Worm (Caenorhabditis elegans) whole organism, young adult: Measurements from ENCODE around the gene C33G8.13.

ENCODE experiments used
- B0035.1 ChIP-seq: sonication (generic microtip); optimal IDR thresholded peaks from 2 replicates; lab custom pipeline; 2016; ENCODE audit warnings: missing genetic modification characterization, mild to moderate bottlenecking, missing compliant biosample characterization, missing genotype, missing genetic modification reagents
- C06A6.2 ChIP-seq: fragments of 200-800 bp; sonication (Bioruptor generic); conservative IDR thresholded peaks from 2 replicates; pipeline ENCODE4 v1.3.6; 2022; ENCODE audit warnings: missing genetic modification characterization, missing compliant biosample characterization
- C17E4.6 ChIP-seq: fragments of 200-800 bp; sonication (Bioruptor generic); IDR thresholded peaks from 2 replicates; pipeline ENCODE4 v1.3.6; 2022; ENCODE audit warnings: missing genetic modification reagents, missing genetic modification characterization, missing compliant biosample characterization
- F22D6.2 ChIP-seq: sonication (generic microtip); optimal IDR thresholded peaks from 2 replicates; lab custom pipeline; 2016; ENCODE audit warnings: mild to moderate bottlenecking, missing genetic modification characterization, missing compliant biosample characterization
- F57A8.1 ChIP-seq: fragments of 200-800 bp; sonication (Bioruptor generic); optimal IDR thresholded peaks from 2 replicates; lab custom pipeline; 2018; ENCODE audit warnings: mild to moderate bottlenecking, missing genetic modification characterization, moderate library complexity, missing compliant biosample characterization
- K11D2.4 ChIP-seq: fragments of 200-800 bp; sonication (Bioruptor generic); IDR thresholded peaks from 2 replicates; pipeline ENCODE4 v1.3.6; 2022; ENCODE audit warnings: missing genetic modification reagents, missing genetic modification characterization, missing compliant biosample characterization
- Y53G8AR.9 ChIP-seq: fragments of 200-800 bp; sonication (Bioruptor generic); conservative IDR thresholded peaks from 2 replicates; pipeline ENCODE4 v1.3.6; 2022; ENCODE audit warnings: missing genetic modification reagents, missing genetic modification characterization, missing compliant biosample characterization
- Y56A3A.18 ChIP-seq: fragments of 200-800 bp; sonication (Bioruptor generic); IDR thresholded peaks from 2 replicates; pipeline ENCODE4 v1.3.6; 2022; ENCODE audit warnings: missing genetic modification reagents, missing genetic modification characterization, missing compliant biosample characterization
- Y79H2A.3 ChIP-seq: fragments of 200-800 bp; sonication (Bioruptor generic); conservative IDR thresholded peaks from 2 replicates; pipeline ENCODE4 v1.3.6; 2022; ENCODE audit warnings: missing genetic modification reagents, missing genetic modification characterization, missing compliant biosample characterization
- akir-1 ChIP-seq: fragments of 200-800 bp; sonication (Bioruptor generic); optimal IDR thresholded peaks from 2 replicates; lab custom pipeline; 2018; ENCODE audit warnings: mild to moderate bottlenecking, missing genetic modification characterization, moderate library complexity, missing compliant biosample characterization
- attf-6 ChIP-seq: fragments of 200-800 bp; sonication (Bioruptor generic); IDR thresholded peaks from 2 replicates; pipeline ENCODE4 v1.3.6; 2022; ENCODE audit warnings: missing genetic modification reagents, missing genetic modification characterization, missing compliant biosample characterization
- bed-1 ChIP-seq: fragments of 200-800 bp; sonication (Bioruptor generic); IDR thresholded peaks from 2 replicates; pipeline ENCODE4 v1.3.6; 2022; ENCODE audit warnings: missing genetic modification reagents, missing genetic modification characterization, missing compliant biosample characterization
- cebp-2 ChIP-seq: fragments of 200-800 bp; sonication (Bioruptor generic); IDR thresholded peaks from 2 replicates; pipeline ENCODE4 v1.3.6; 2022; ENCODE audit warnings: missing genetic modification characterization, missing compliant biosample characterization
- chd-7 ChIP-seq: sonication (generic microtip); optimal IDR thresholded peaks from 2 replicates; lab custom pipeline; 2016; ENCODE audit warnings: mild to moderate bottlenecking, missing genetic modification characterization, moderate library complexity, missing compliant biosample characterization
- egrh-3 ChIP-seq: fragments of 200-800 bp; sonication (Bioruptor generic); IDR thresholded peaks from 2 replicates; pipeline ENCODE4 v1.3.6; 2022; ENCODE audit warnings: missing genetic modification reagents, missing genetic modification characterization, missing compliant biosample characterization
- ets-4 ChIP-seq: fragments of 200-800 bp; sonication (Bioruptor generic); optimal IDR thresholded peaks from 2 replicates; lab custom pipeline; 2018; ENCODE audit warnings: mild to moderate bottlenecking, missing genetic modification characterization, missing compliant biosample characterization
- him-1 ChIP-seq: sonication (generic microtip); optimal IDR thresholded peaks from 2 replicates; lab custom pipeline; 2016; ENCODE audit warnings: missing genotype, missing genetic modification reagents, missing genetic modification characterization, missing compliant biosample characterization
- hmg-20 ChIP-seq: fragments of 200-800 bp; sonication (Bioruptor generic); IDR thresholded peaks from 2 replicates; pipeline ENCODE4 v1.3.6; 2022; ENCODE audit warnings: missing genetic modification reagents, missing genetic modification characterization, missing compliant biosample characterization
- hrde-1 ChIP-seq: sonication (generic microtip); optimal IDR thresholded peaks from 2 replicates; lab custom pipeline; 2016; ENCODE audit warnings: missing genetic modification characterization, mild to moderate bottlenecking, missing compliant biosample characterization, moderate library complexity, missing genotype, missing genetic modification reagents, borderline replicate concordance
- lag-1 ChIP-seq: fragments of 200-800 bp; sonication (Bioruptor generic); IDR thresholded peaks from 2 replicates; pipeline ENCODE4 v1.3.6; 2022; ENCODE audit warnings: missing genetic modification reagents, missing genetic modification characterization, missing compliant biosample characterization
- let-526 ChIP-seq: fragments of 200-800 bp; sonication (Bioruptor generic); IDR thresholded peaks from 2 replicates; pipeline ENCODE4 v1.3.6; 2022; ENCODE audit warnings: missing genetic modification reagents, missing genetic modification characterization, missing compliant biosample characterization
- lin-54 ChIP-seq: fragments of 200-800 bp; sonication (Bioruptor generic); optimal IDR thresholded peaks from 2 replicates; lab custom pipeline; 2018; ENCODE audit warnings: mild to moderate bottlenecking, missing genetic modification characterization, missing compliant biosample characterization
- lsl-1 ChIP-seq: fragments of 200-800 bp; sonication (Bioruptor generic); optimal IDR thresholded peaks from 2 replicates; lab custom pipeline; 2018; ENCODE audit warnings: mild to moderate bottlenecking, missing genetic modification characterization, moderate library complexity, missing compliant biosample characterization
- madf-6 ChIP-seq: fragments of 200-800 bp; sonication (Bioruptor generic); IDR thresholded peaks from 2 replicates; pipeline ENCODE4 v1.3.6; 2022; ENCODE audit warnings: missing genetic modification reagents, missing genetic modification characterization, missing compliant biosample characterization
- mxl-1 ChIP-seq: sonication (generic microtip); optimal IDR thresholded peaks from 2 replicates; lab custom pipeline; 2016; ENCODE audit warnings: missing genetic modification characterization, missing compliant biosample characterization
- nfya-2 ChIP-seq: fragments of 200-800 bp; sonication (Bioruptor generic); IDR thresholded peaks from 2 replicates; pipeline ENCODE4 v1.3.6; 2022; ENCODE audit warnings: missing genetic modification reagents, missing genetic modification characterization, missing compliant biosample characterization
- nhr-120 ChIP-seq: fragments of 200-800 bp; sonication (Bioruptor generic); IDR thresholded peaks from 2 replicates; pipeline ENCODE4 v1.3.6; 2022; ENCODE audit warnings: missing genetic modification characterization, missing compliant biosample characterization
- nhr-27 ChIP-seq: fragments of 200-800 bp; sonication (Bioruptor generic); optimal IDR thresholded peaks from 2 replicates; lab custom pipeline; 2018; ENCODE audit warnings: mild to moderate bottlenecking, missing genetic modification characterization, moderate library complexity, missing compliant biosample characterization
- pbrm-1 ChIP-seq: fragments of 200-800 bp; sonication (Bioruptor generic); IDR thresholded peaks from 2 replicates; pipeline ENCODE4 v1.3.6; 2022; ENCODE audit warnings: missing genetic modification reagents, missing genetic modification characterization, missing compliant biosample characterization
- repo-1 ChIP-seq: sonication (generic microtip); optimal IDR thresholded peaks from 2 replicates; lab custom pipeline; 2017; ENCODE audit warnings: mild to moderate bottlenecking, missing genetic modification characterization, missing compliant biosample characterization
- snpc-4 ChIP-seq, 5 experiments: fragments of 150-350 bp in 1 of 5; sonication (generic microtip) in 4 of 5; optimal IDR thresholded peaks; 2 replicates each; lab custom pipeline; 2014 to 2018; ENCODE audit warnings: missing genetic modification characterization in 5 of 5, missing biosample characterization in 3 of 5, antibody characterized with exemption in 2 of 5, mild to moderate bottlenecking in 2 of 5, missing compliant biosample characterization in 2 of 5, missing genotype in 2 of 5, moderate library complexity in 2 of 5, missing genetic modification reagents in 1 of 5
- somi-1 ChIP-seq: fragments of 200-800 bp; sonication (Bioruptor generic); optimal IDR thresholded peaks from 2 replicates; lab custom pipeline; 2018; ENCODE audit warnings: mild to moderate bottlenecking, missing genetic modification characterization, missing compliant biosample characterization
- sptf-2 ChIP-seq: fragments of 200-800 bp; sonication (Bioruptor generic); optimal IDR thresholded peaks from 2 replicates; lab custom pipeline; 2018; ENCODE audit warnings: mild to moderate bottlenecking, missing genetic modification characterization, missing compliant biosample characterization
- unc-130 ChIP-seq: sonication (generic microtip); optimal IDR thresholded peaks from 2 replicates; lab custom pipeline; 2016; ENCODE audit warnings: missing genetic modification reagents, missing genetic modification characterization, missing compliant biosample characterization
- ztf-22 ChIP-seq: fragments of 200-800 bp; sonication (Bioruptor generic); optimal IDR thresholded peaks from 2 replicates; lab custom pipeline; 2018; ENCODE audit warnings: mild to moderate bottlenecking, missing genetic modification characterization, moderate library complexity, missing compliant biosample characterization

C33G8.13 gene

ce11 chrV:7027055-7027454 is 11.3 kb upstream of the C33G8.13 start, which contains the start of gene F20A1.6:
Gene F20A1.6 (minus strand): TSS chrV:7027155.
- no peak for TF ChIP-seq Y53G8AR.9 (GFP tag; lab: Robert Waterston, UW)
- TF ChIP-seq hmg-20 (GFP tag; lab: Robert Waterston, UW) = no peak
- no peak for TF ChIP-seq snpc-4 (GFP tag; optimal IDR thresholded peaks at IDR 0.05; lab: Kevin White, UChicago)
- TF ChIP-seq snpc-4 (tag; optimal IDR thresholded peaks at IDR 0.05; lab: Kevin White, UChicago) = no peak
- TF ChIP-seq nfya-2 (GFP tag; lab: Robert Waterston, UW) = no peak
- no peak for TF ChIP-seq Y79H2A.3 (GFP tag; lab: Robert Waterston, UW)
- TF ChIP-seq chd-7 = no peak
- TF ChIP-seq nhr-27 (tag; lab: Kevin White, UChicago) = no peak
- no peak for TF ChIP-seq lsl-1 (GFP tag; lab: Kevin White, UChicago)
- no peak for TF ChIP-seq K11D2.4
- TF ChIP-seq bed-1 (GFP tag; lab: Robert Waterston, UW) = no peak
- TF ChIP-seq ets-4 (GFP tag; lab: Kevin White, UChicago) = no peak
- TF ChIP-seq let-526 = no peak
- TF ChIP-seq lag-1 = no peak
- no peak for TF ChIP-seq lin-54 (GFP tag; lab: Kevin White, UChicago)
- no peak for TF ChIP-seq F22D6.2

ce11 chrV:7022981-7023380 is 7.2 kb upstream of the C33G8.13 start:
- no peak for TF ChIP-seq cebp-2
- TF ChIP-seq him-1 (tag; lab: Kevin White, UChicago) = no peak
- no peak for TF ChIP-seq ztf-22
- TF ChIP-seq nhr-120 (GFP tag; lab: Robert Waterston, UW) = no peak
- no peak for TF ChIP-seq F57A8.1 (GFP tag; lab: Kevin White, UChicago)
- TF ChIP-seq Y56A3A.18 (GFP tag; lab: Robert Waterston, UW) = no peak
- TF ChIP-seq somi-1 = no peak
- TF ChIP-seq Y53G8AR.9 (GFP tag; lab: Robert Waterston, UW) = no peak
- TF ChIP-seq egrh-3 = no peak

- TF ChIP-seq madf-6 (GFP tag; lab: Robert Waterston, UW) (no peak), snpc-4 (GFP tag; optimal IDR thresholded peaks at IDR 0.05; lab: Kevin White, UChicago) (no peak), snpc-4 (tag; optimal IDR thresholded peaks at IDR 0.05; lab: Kevin White, UChicago) (no peak), C06A6.2 (GFP tag; lab: Robert Waterston, UW) (no peak), akir-1 (GFP tag; lab: Kevin White, UChicago) (no peak), sptf-2 (GFP tag; lab: Kevin White, UChicago) (no peak), mxl-1 (tag; lab: Kevin White, UChicago) (no peak), repo-1 (tag; lab: Kevin White, UChicago) (no peak), hmg-20 (GFP tag; lab: Robert Waterston, UW) (no peak), pbrm-1 (GFP tag; lab: Robert Waterston, UW) (no peak), bed-1 (GFP tag; lab: Robert Waterston, UW) (no peak), attf-6 (GFP tag; lab: Robert Waterston, UW) (no peak), C17E4.6 (no peak), hrde-1 (no peak), B0035.1 (tag; lab: Kevin White, UChicago) (no peak), unc-130 (no peak)
Measured at ce11 chrV:7021772-7022171, 6.0 kb upstream of the C33G8.13 start, which contains the start of gene F20A1.4. Gene F20A1.4 (minus strand): TSS chrV:7021872.
